Worm (Caenorhabditis elegans) whole organism, L1 larva: Measurements from ENCODE around the gene lst-4.

Experiments
- alr-1 ChIP-seq: fragments of 200-800 bp; sonication (Bioruptor generic); optimal IDR thresholded peaks from 2 replicates; lab custom pipeline; 2018; ENCODE audit warnings: borderline replicate concordance, mild to moderate bottlenecking, missing genetic modification characterization, missing compliant biosample characterization
- aly-2 ChIP-seq: fragments of 150-350 bp; optimal IDR thresholded peaks from 2 replicates; lab custom pipeline; 2014; ENCODE audit warnings: missing biosample characterization, missing genetic modification characterization
- fos-1 ChIP-seq: fragments of 150-350 bp; optimal IDR thresholded peaks from 2 replicates; lab custom pipeline; 2014; ENCODE audit warnings: missing biosample characterization, missing genetic modification characterization
- mep-1 ChIP-seq: fragments of 150-350 bp; optimal IDR thresholded peaks from 2 replicates; lab custom pipeline; 2014; ENCODE audit warnings: missing biosample characterization, missing genetic modification characterization
- nhr-28 ChIP-seq: fragments of 150-350 bp; optimal IDR thresholded peaks from 2 replicates; lab custom pipeline; 2014; ENCODE audit warnings: missing biosample characterization, missing genetic modification characterization
- pax-3 ChIP-seq: fragments of 200-800 bp; sonication (Bioruptor generic); optimal IDR thresholded peaks from 2 replicates; lab custom pipeline; 2018; ENCODE audit warnings: mild to moderate bottlenecking, missing genetic modification characterization, moderate library complexity, missing compliant biosample characterization

DNA sequence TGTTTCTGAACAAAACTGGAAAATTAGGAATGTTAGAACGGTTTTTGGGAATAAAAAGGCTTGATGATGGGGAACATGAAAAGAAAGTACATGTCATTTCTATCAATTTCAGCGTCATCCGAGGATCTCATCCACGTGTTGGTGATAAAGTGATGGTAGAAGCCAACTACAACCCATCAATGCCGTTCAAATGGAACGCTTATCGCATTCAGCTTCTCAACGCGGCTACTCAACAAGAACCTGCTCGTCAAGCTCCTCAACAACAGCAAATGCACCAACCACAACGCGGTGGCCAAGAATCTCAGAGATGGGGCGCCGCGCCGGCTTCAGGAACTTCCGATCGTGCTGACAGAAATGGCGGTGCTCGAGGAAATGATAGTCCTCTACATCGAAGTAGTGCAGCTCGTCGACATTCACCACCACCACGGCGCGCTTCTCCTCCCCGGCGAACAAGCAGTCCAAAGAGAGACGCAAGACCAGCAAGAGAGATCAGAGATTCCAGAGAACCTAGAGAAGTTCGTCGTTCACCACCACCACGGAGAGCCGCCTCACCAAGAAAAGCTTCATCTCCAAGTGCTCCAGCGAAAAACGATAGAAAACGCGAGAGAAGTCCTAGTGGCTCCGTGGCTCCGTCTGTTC lies 2.5 kb upstream of the lst-4 start:
- TF ChIP-seq mep-1 (tag; lab: Kevin White, UChicago): no peak
- TF ChIP-seq nhr-28 (tag; lab: Kevin White, UChicago): no peak
- no peak for TF ChIP-seq fos-1
- no peak for TF ChIP-seq alr-1 (tag; lab: Kevin White, UChicago)
- no peak for TF ChIP-seq aly-2
- TF ChIP-seq pax-3 (tag; lab: Kevin White, UChicago): no peak
